Worm (Caenorhabditis elegans): Measurements from ENCODE around the gene swp-1.

DNA sequence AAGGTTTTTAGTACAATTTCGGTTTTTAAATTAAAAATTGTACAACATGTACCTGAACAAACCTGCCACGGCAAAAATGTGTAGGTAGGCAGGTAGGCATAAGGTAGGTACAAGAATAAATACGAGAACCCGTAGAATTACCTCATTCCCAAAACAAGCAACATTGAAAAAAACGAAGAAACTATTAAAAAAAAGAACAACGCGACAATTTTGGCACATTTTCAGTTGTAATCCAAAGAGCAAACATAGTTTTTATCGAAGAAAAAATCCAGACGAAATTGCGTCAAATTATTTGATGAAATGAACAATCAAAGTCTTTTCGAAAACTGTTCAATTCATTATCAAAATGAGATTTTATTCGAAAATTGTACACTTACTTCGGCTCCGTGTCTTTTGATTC lies 35.3 kb upstream of the swp-1 start, which contains the start of gene B0244.16:
- TF ChIP-seq elt-2 (tag; optimal IDR thresholded peaks at IDR 0.05), result no peak
- no peak for TF ChIP-seq fkh-10 (GFP tag; optimal IDR thresholded peaks at IDR 0.05)

All from whole organism, late embryonic.